Worm (Caenorhabditis elegans) whole organism, L2 larva: Measurements from ENCODE around the gene madf-5.

Experiments
- R02D3.7 ChIP-seq: fragments of 150-350 bp; optimal IDR thresholded peaks from 2 replicates; lab custom pipeline; 2014; ENCODE audit warnings: missing biosample characterization, missing genetic modification characterization
- elt-3 ChIP-seq: sonication (generic microtip); optimal IDR thresholded peaks from 2 replicates; lab custom pipeline; 2017; ENCODE audit warnings: missing biosample characterization, missing genetic modification characterization

DNA sequence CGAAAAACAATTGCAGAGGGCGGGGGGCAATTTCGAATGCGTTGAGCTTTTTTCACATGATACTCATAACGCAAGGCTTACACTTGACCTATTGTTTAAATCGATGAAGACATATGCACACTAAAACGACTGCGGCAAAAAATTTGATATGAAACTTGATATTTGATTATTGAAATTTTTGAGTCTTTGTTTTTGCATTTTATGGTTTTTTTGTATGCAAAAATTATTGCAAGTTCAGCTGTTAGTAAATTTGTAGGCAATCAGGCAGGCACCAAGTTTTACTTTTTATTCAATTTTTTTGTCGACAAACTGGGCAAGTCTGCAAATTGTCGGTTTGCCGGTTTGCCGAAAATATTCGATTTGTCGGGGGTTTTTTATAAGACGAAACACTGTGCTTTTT is 32.8 kb downstream of the madf-5 start, which contains the start of gene arl-3:
- TF ChIP-seq R02D3.7 (tag; lab: Kevin White, UChicago) (no peak), elt-3 (tag; lab: Kevin White, UChicago) (no peak)
